Fruit fly (Drosophila melanogaster) whole organism, embryonic: ENCODE results near the gene CG34289.
A peak's percentile ranks its signal among the peaks of the same experiment; 100 is the strongest.

Source experiments
- Atf-2 ChIP-seq: fragments of 200-800 bp; sonication (Bioruptor generic); optimal IDR thresholded peaks from 2 replicates; lab custom pipeline; 2016; ENCODE audit warnings: missing biosample characterization, missing genetic modification characterization
- Atf3 ChIP-seq: fragments of 200-800 bp; sonication (Bioruptor generic); optimal IDR thresholded peaks from 3 replicates; lab custom pipeline; 2016; ENCODE audit warnings: missing biosample characterization, missing genetic modification characterization
- CG10543 ChIP-seq: fragments of 200-800 bp; sonication (Bioruptor generic); optimal IDR thresholded peaks from 3 replicates; lab custom pipeline; 2017; ENCODE audit warnings: missing biosample characterization, mild to moderate bottlenecking, missing genetic modification characterization, moderate library complexity
- CG15011 ChIP-seq: fragments of 200-800 bp; sonication (Bioruptor generic); optimal IDR thresholded peaks from 3 replicates; lab custom pipeline; 2018; ENCODE audit warnings: missing biosample characterization, mild to moderate bottlenecking, missing genetic modification characterization
- CG15479 ChIP-seq: fragments of 200-800 bp; sonication (Bioruptor generic); optimal IDR thresholded peaks from 3 replicates; lab custom pipeline; 2019; ENCODE audit warnings: missing biosample characterization, mild to moderate bottlenecking, missing genetic modification characterization, moderate library complexity
- CG15696 ChIP-seq: fragments of 200-800 bp; sonication (Bioruptor generic); optimal IDR thresholded peaks from 2 replicates; lab custom pipeline; 2019; ENCODE audit warnings: missing biosample characterization, mild to moderate bottlenecking, missing genetic modification characterization, moderate library complexity
- CG1602 ChIP-seq: fragments of 200-800 bp; sonication (Bioruptor generic); optimal IDR thresholded peaks from 3 replicates; lab custom pipeline; 2016; ENCODE audit warnings: missing biosample characterization, missing genetic modification characterization
- CG17912 ChIP-seq: fragments of 200-800 bp; sonication (Bioruptor generic); optimal IDR thresholded peaks from 2 replicates; lab custom pipeline; 2018; ENCODE audit warnings: missing biosample characterization, mild to moderate bottlenecking, missing genetic modification characterization
- CG2116 ChIP-seq: fragments of 200-800 bp; sonication (Bioruptor generic); optimal IDR thresholded peaks from 3 replicates; lab custom pipeline; 2018; ENCODE audit warnings: missing biosample characterization, mild to moderate bottlenecking, missing genetic modification characterization
- CG2129 ChIP-seq: fragments of 200-800 bp; sonication (Bioruptor generic); IDR thresholded peaks from 2 replicates; pipeline ENCODE4 v1.3.6; 2022; ENCODE audit warnings: missing biosample characterization, missing genetic modification characterization; ENCODE audit not compliant: partially characterized antibody
- CG34376 ChIP-seq: fragments of 200-800 bp; sonication (Bioruptor generic); optimal IDR thresholded peaks from 2 replicates; lab custom pipeline; 2018; ENCODE audit warnings: missing biosample characterization, mild to moderate bottlenecking, missing genetic modification characterization
- CG4282 ChIP-seq: fragments of 200-800 bp; sonication (Bioruptor generic); optimal IDR thresholded peaks from 2 replicates; lab custom pipeline; 2016; ENCODE audit warnings: missing biosample characterization, missing genetic modification characterization
- CG4404 ChIP-seq: fragments of 200-800 bp; sonication (Bioruptor generic); IDR thresholded peaks from 2 replicates; pipeline ENCODE4 v1.3.6; 2022; ENCODE audit warnings: missing biosample characterization, missing genetic modification characterization
- CG6683 ChIP-seq: fragments of 200-800 bp; sonication (Bioruptor generic); optimal IDR thresholded peaks from 2 replicates; lab custom pipeline; 2017; ENCODE audit warnings: missing biosample characterization, mild to moderate bottlenecking, missing genetic modification characterization, missing genetic modification reagents
- CG8290 ChIP-seq, 3 experiments: fragments of 200-800 bp; sonication (Bioruptor generic); optimal IDR thresholded peaks; 2 replicates each; lab custom pipeline; 2016 to 2019; ENCODE audit warnings: missing biosample characterization in 3 of 3, missing genetic modification characterization in 3 of 3, mild to moderate bottlenecking in 2 of 3, moderate library complexity in 1 of 3
- Chrac-16 ChIP-seq: fragments of 200-800 bp; sonication (Bioruptor generic); optimal IDR thresholded peaks from 3 replicates; lab custom pipeline; 2016; ENCODE audit warnings: missing biosample characterization, missing genetic modification characterization
- D19B ChIP-seq: fragments of 200-800 bp; sonication (Bioruptor generic); optimal IDR thresholded peaks from 2 replicates; lab custom pipeline; 2017; ENCODE audit warnings: missing biosample characterization, mild to moderate bottlenecking, missing genetic modification characterization
- Dbx ChIP-seq: fragments of 200-800 bp; sonication (Bioruptor generic); IDR thresholded peaks from 3 replicates; pipeline ENCODE4 v1.3.6; 2022; ENCODE audit warnings: missing biosample characterization, missing genetic modification characterization
- Deaf1 ChIP-seq: fragments of 200-800 bp; optimal IDR thresholded peaks from 3 replicates; lab custom pipeline; 2019; ENCODE audit warnings: missing biosample characterization, mild to moderate bottlenecking, missing genetic modification characterization, moderate library complexity
- Dp ChIP-seq: fragments of 200-800 bp; sonication (Bioruptor generic); optimal IDR thresholded peaks from 2 replicates; lab custom pipeline; 2018; ENCODE audit warnings: missing biosample characterization, mild to moderate bottlenecking, missing genetic modification characterization, moderate library complexity
- E2f1 ChIP-seq: fragments of 200-800 bp; sonication (Bioruptor generic); IDR thresholded peaks from 2 replicates; pipeline ENCODE4 v1.3.6; 2022; ENCODE audit warnings: missing biosample characterization, missing genetic modification characterization
- E2f2 ChIP-seq: fragments of 200-800 bp; sonication (Bioruptor generic); IDR thresholded peaks from 2 replicates; pipeline ENCODE4 v1.3.6; 2022; ENCODE audit warnings: missing biosample characterization, missing genetic modification characterization
- Eip74EF ChIP-seq, 2 experiments: fragments of 200-800 bp in 1 of 2; fragments of >200 bp in 1 of 2; sonication (Bioruptor generic) in 1 of 2; optimal IDR thresholded peaks; 2 replicates each; lab custom pipeline; 2017 to 2019; ENCODE audit warnings: missing biosample characterization in 2 of 2, missing genetic modification characterization in 2 of 2, mild to moderate bottlenecking in 1 of 2, moderate library complexity in 1 of 2
- Fer3 ChIP-seq: fragments of 200-800 bp; sonication (Bioruptor generic); optimal IDR thresholded peaks from 2 replicates; lab custom pipeline; 2018; ENCODE audit warnings: missing biosample characterization, mild to moderate bottlenecking, missing genetic modification characterization, moderate library complexity
- GATAe ChIP-seq: fragments of 200-800 bp; sonication (Bioruptor generic); conservative IDR thresholded peaks from 2 replicates; pipeline ENCODE4 v1.3.6; 2022; ENCODE audit warnings: missing biosample characterization, missing genetic modification characterization
- H2.0 ChIP-seq: fragments of 200-800 bp; sonication (Bioruptor generic); IDR thresholded peaks from 2 replicates; pipeline ENCODE4 v1.3.6; 2022; ENCODE audit warnings: missing biosample characterization, missing genetic modification characterization
- HLH3B ChIP-seq: fragments of 200-800 bp; sonication (Bioruptor generic); IDR thresholded peaks from 2 replicates; pipeline ENCODE4 v1.3.6; 2022; ENCODE audit warnings: missing biosample characterization, missing genetic modification characterization
- HmgD ChIP-seq: fragments of 200-800 bp; sonication (Bioruptor generic); optimal IDR thresholded peaks from 3 replicates; lab custom pipeline; 2016; ENCODE audit warnings: missing biosample characterization, missing genetic modification characterization
- Hmr ChIP-seq: fragments of 200-800 bp; sonication (Bioruptor generic); optimal IDR thresholded peaks from 3 replicates; lab custom pipeline; 2017; ENCODE audit warnings: mild to moderate bottlenecking, missing biosample characterization, missing genetic modification reagents, missing genetic modification characterization
- Oaz ChIP-seq: fragments of 200-800 bp; sonication (Bioruptor generic); IDR thresholded peaks from 2 replicates; pipeline ENCODE4 v1.3.6; 2022; ENCODE audit warnings: missing biosample characterization, missing genetic modification characterization
- aop ChIP-seq: fragments of 200-800 bp; sonication (Bioruptor generic); IDR thresholded peaks from 2 replicates; pipeline ENCODE4 v1.3.6; 2022; ENCODE audit warnings: missing biosample characterization, missing genetic modification characterization
- bab2 ChIP-seq: fragments of 200-800 bp; sonication (Bioruptor generic); optimal IDR thresholded peaks from 2 replicates; lab custom pipeline; 2016; ENCODE audit warnings: missing biosample characterization, missing genetic modification characterization
- bowl ChIP-seq: fragments of 200-800 bp; sonication (Bioruptor generic); IDR thresholded peaks from 2 replicates; pipeline ENCODE4 v1.3.6; 2022; ENCODE audit warnings: missing biosample characterization, missing genetic modification characterization
- bsh ChIP-seq, 2 experiments: fragments of 200-800 bp; sonication (Bioruptor generic); optimal IDR thresholded peaks; 2 replicates each; lab custom pipeline; 2017 to 2018; ENCODE audit warnings: mild to moderate bottlenecking in 2 of 2, missing biosample characterization in 2 of 2, missing genetic modification characterization in 2 of 2, moderate library complexity in 1 of 2
- ci ChIP-seq: fragments of 200-800 bp; sonication (Bioruptor generic); IDR thresholded peaks from 3 replicates; pipeline ENCODE4 v1.3.6; 2022; ENCODE audit warnings: missing biosample characterization, missing genetic modification characterization
- dati ChIP-seq: fragments of 200-800 bp; sonication (Bioruptor generic); IDR thresholded peaks from 2 replicates; pipeline ENCODE4 v1.3.6; 2022; ENCODE audit warnings: missing biosample characterization, missing genetic modification characterization
- disco-r ChIP-seq: fragments of 200-800 bp; sonication (Bioruptor generic); optimal IDR thresholded peaks from 2 replicates; lab custom pipeline; 2016; ENCODE audit warnings: missing biosample characterization, missing genetic modification characterization
- exex ChIP-seq: fragments of 200-800 bp; sonication (Bioruptor generic); optimal IDR thresholded peaks from 4 replicates; lab custom pipeline; 2018; ENCODE audit warnings: missing biosample characterization, mild to moderate bottlenecking, missing genetic modification characterization, moderate library complexity
- fd96Cb ChIP-seq: fragments of 200-800 bp; sonication (Bioruptor generic); optimal IDR thresholded peaks from 2 replicates; lab custom pipeline; 2018; ENCODE audit warnings: missing biosample characterization, mild to moderate bottlenecking, missing genetic modification characterization, moderate library complexity
- ken ChIP-seq: fragments of 200-800 bp; sonication (Bioruptor generic); IDR thresholded peaks from 3 replicates; pipeline ENCODE4 v1.3.6; 2022; ENCODE audit warnings: missing biosample characterization, missing genetic modification characterization
- lmd ChIP-seq: fragments of 200-800 bp; sonication (Bioruptor generic); IDR thresholded peaks from 2 replicates; pipeline ENCODE4 v1.3.6; 2022; ENCODE audit warnings: missing biosample characterization, missing genetic modification characterization
- pzg ChIP-seq: fragments of 200-800 bp; sonication (Bioruptor generic); optimal IDR thresholded peaks from 3 replicates; lab custom pipeline; 2018; ENCODE audit warnings: missing biosample characterization, mild to moderate bottlenecking, missing genetic modification characterization, moderate library complexity
- row ChIP-seq: fragments of 200-800 bp; sonication (Bioruptor generic); IDR thresholded peaks from 3 replicates; pipeline ENCODE4 v1.3.6; 2022; ENCODE audit warnings: missing biosample characterization, missing genetic modification characterization
- sd ChIP-seq: fragments of 200-800 bp; sonication (Bioruptor generic); optimal IDR thresholded peaks from 3 replicates; lab custom pipeline; 2018; ENCODE audit warnings: missing biosample characterization, mild to moderate bottlenecking, missing genetic modification characterization, moderate library complexity
- shn ChIP-seq: fragments of 200-800 bp; sonication (Bioruptor generic); optimal IDR thresholded peaks from 3 replicates; lab custom pipeline; 2016; ENCODE audit warnings: missing biosample characterization, missing genetic modification characterization
- sim ChIP-seq: fragments of 200-800 bp; sonication (Bioruptor generic); IDR thresholded peaks from 2 replicates; pipeline ENCODE4 v1.3.6; 2022; ENCODE audit warnings: missing biosample characterization, missing genetic modification characterization
- vvl ChIP-seq: fragments of 200-800 bp; sonication (Bioruptor generic); IDR thresholded peaks from 2 replicates; pipeline ENCODE4 v1.3.6; 2022; ENCODE audit warnings: missing biosample characterization, missing genetic modification characterization

Gene CG34289

DNA sequence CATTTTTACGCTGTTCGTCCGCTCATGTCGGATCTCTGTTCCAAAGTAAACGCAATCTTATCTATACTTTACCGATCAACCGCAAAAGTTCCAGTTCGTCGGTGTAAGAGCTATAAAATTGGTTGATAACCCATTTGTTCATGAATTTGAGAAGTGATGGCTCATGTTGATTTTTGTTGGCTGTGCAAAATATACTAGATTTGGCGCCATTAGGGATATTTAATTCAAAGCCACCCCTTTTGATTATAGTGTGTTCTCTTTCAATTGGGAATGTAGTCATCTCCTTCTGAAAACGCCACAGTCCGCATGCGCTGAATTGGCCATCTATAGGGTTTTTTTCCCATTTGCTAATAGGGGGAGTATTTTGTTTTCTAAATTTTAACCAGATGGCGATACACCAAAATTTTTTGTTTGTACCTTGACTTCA is 31.5 kb upstream of the CG34289 start, which contains the start of gene Ugt303B2 (continued):
- TF ChIP-seq pzg (GFP tag; lab: Kevin White, UChicago) (peak; percentile 27), CG10543 (peak; percentile 33), CG2116 (peak; percentile 4), Hmr (peak; percentile 17), CG34376 (GFP tag; lab: Kevin White, UChicago) (peak; percentile 12), Dp (GFP tag; lab: Kevin White, UChicago) (peak; percentile 76), row (GFP tag; lab: Robert Waterston, UW) (peak; percentile 23; the same call in 1 of the 3 replicates), shn (GFP tag; lab: Kevin White, UChicago) (no peak), CG15479 (no peak), ci (GFP tag; lab: Robert Waterston, UW) (0 out of 3 replicates have a peak, but pooled peaks have one; percentile 21), Deaf1 (tag; lab: Kevin White, UChicago) (peak; percentile 76), GATAe (GFP tag; lab: Robert Waterston, UW) (peak; percentile 80), exex (tag; lab: Kevin White, UChicago) (peak; percentile 51), fd96Cb (tag; lab: Kevin White, UChicago) (no peak), H2.0 (GFP tag; lab: Robert Waterston, UW) (no peak)

DNA sequence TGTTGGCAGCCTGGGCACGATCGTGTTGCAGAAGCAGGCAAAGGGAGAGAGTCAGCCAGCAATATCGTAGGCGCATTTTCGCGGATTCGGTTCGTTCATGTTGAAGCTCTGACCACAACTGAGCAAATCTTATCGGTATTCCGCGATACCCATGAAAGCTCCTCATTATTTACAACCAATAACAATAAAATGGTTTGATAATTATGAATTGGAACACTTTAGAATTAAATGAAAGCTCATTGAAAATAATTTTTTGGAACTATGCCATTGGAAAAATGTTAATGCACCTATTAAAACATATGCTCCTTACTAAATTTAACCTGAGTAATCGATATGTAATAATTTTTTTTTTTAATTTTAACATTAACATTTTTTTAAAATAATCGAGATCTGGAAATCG is 29.3 kb upstream of the CG34289 start, which contains the start of gene Ugt303B1:
TSS of gene Ugt303B1 (minus strand) at position 101 of the 400 bp plus-strand sequence.
- TF ChIP-seq CG17912 (GFP tag; lab: Kevin White, UChicago): no peak
- peak; percentile 45 for TF ChIP-seq GATAe (GFP tag; lab: Robert Waterston, UW)
- TF ChIP-seq exex (tag; lab: Kevin White, UChicago): peak; percentile 58
- TF ChIP-seq Oaz (GFP tag; lab: Robert Waterston, UW): no peak
- TF ChIP-seq CG34376 (GFP tag; lab: Kevin White, UChicago): peak; percentile 34

DNA sequence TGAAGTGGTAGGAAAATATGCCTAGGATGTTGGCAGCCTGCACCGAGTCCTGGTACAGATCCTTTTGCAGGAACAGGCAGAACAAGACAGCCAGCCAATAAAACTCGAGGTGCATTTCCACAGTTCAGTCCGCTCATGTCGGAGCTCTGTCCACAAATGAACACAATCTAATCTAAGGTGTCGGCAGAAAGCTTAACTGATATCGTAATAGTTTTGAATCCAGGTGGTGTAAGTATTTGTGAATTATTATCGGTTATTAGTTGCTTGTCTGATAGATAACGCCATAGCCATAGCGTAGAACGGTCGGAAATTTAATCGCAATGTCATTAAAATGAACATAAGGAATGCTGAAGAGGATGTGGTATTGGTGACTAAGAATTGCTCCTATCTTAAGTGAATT is 27.3 kb upstream of the CG34289 start, which contains the start of gene Ugt303B3:
TSS of gene Ugt303B3 (minus strand) at position 159 of the 400 bp plus-strand sequence.
- TF ChIP-seq CG4282: no peak
- no peak for TF ChIP-seq Chrac-16 (GFP tag; lab: Kevin White, UChicago)
- TF ChIP-seq ken (GFP tag; lab: Robert Waterston, UW): no peak
- no peak for TF ChIP-seq Atf-2 (GFP tag; lab: Kevin White, UChicago)
- TF ChIP-seq HmgD (GFP tag; lab: Kevin White, UChicago): no peak
- TF ChIP-seq aop (GFP tag; lab: Robert Waterston, UW): no peak
- no peak for TF ChIP-seq CG2129 (GFP tag; lab: Robert Waterston, UW)
- TF ChIP-seq disco-r (GFP tag; lab: Kevin White, UChicago): no peak
- no peak for TF ChIP-seq Eip74EF (GFP tag; optimal IDR thresholded peaks at IDR 0.05; lab: Kevin White, UChicago)
- TF ChIP-seq bab2 (GFP tag; lab: Kevin White, UChicago): no peak
- no peak for TF ChIP-seq row (GFP tag; lab: Robert Waterston, UW)
- 0 out of 2 replicates have a peak, but pooled peaks have one; percentile 8 for TF ChIP-seq CG4404 (GFP tag; lab: Robert Waterston, UW)
- no peak for TF ChIP-seq CG8290 (GFP tag; optimal IDR thresholded peaks at IDR 0.05; lab: Kevin White, UChicago)
- TF ChIP-seq CG8290 (tag; optimal IDR thresholded peaks at IDR 0.05; lab: Kevin White, UChicago): peak in 1 of 2 experiments; percentile 12
- no peak for TF ChIP-seq CG6683 (GFP tag; lab: Kevin White, UChicago)
- no peak for TF ChIP-seq D19B (GFP tag; lab: Kevin White, UChicago)
- no peak for TF ChIP-seq Dbx (GFP tag; lab: Robert Waterston, UW)
- no peak for TF ChIP-seq E2f2 (GFP tag; lab: Robert Waterston, UW)
- no peak for TF ChIP-seq CG1602 (GFP tag; lab: Kevin White, UChicago)
- TF ChIP-seq CG15011: no peak
- no peak for TF ChIP-seq HLH3B (GFP tag; lab: Robert Waterston, UW)
- TF ChIP-seq lmd (GFP tag; lab: Robert Waterston, UW): no peak
- TF ChIP-seq Atf3: no peak
- no peak for TF ChIP-seq E2f1 (GFP tag; lab: Robert Waterston, UW)
- no peak for TF ChIP-seq CG15696 (tag; lab: Kevin White, UChicago)
- peak; percentile 94 for TF ChIP-seq sd (tag; lab: Kevin White, UChicago)
- TF ChIP-seq GATAe (GFP tag; lab: Robert Waterston, UW): peak; percentile 93
- no peak for TF ChIP-seq bsh (GFP tag; optimal IDR thresholded peaks at IDR 0.05; lab: Kevin White, UChicago)
- TF ChIP-seq vvl: no peak
- TF ChIP-seq Fer3 (tag; lab: Kevin White, UChicago): no peak
- no peak for TF ChIP-seq bowl
- TF ChIP-seq dati (GFP tag; lab: Robert Waterston, UW): no peak
- no peak for TF ChIP-seq sim
